Worm (Caenorhabditis elegans) whole organism, L4 larva: ENCODE results near the gene dyf-19.

Source experiments
- F44E2.7 ChIP-seq: fragments of 200-800 bp; sonication (Bioruptor generic); IDR thresholded peaks from 2 replicates; pipeline ENCODE4 v2.1.2; 2022; ENCODE audit warnings: missing genetic modification characterization, missing compliant biosample characterization
- F49E8.2 ChIP-seq: sonication (generic microtip); optimal IDR thresholded peaks from 2 replicates; lab custom pipeline; 2016; ENCODE audit warnings: missing compliant biosample characterization, mild to moderate bottlenecking, missing genetic modification characterization, borderline replicate concordance
- T26A8.4 ChIP-seq: fragments of 200-800 bp; sonication (Bioruptor generic); IDR thresholded peaks from 2 replicates; pipeline ENCODE4 v1.3.6; 2022; ENCODE audit warnings: missing genetic modification characterization, missing compliant biosample characterization
- ceh-28 ChIP-seq: fragments of 150-350 bp; optimal IDR thresholded peaks from 2 replicates; lab custom pipeline; 2014; ENCODE audit warnings: missing biosample characterization, missing genetic modification reagents, missing genetic modification characterization
- daf-16 ChIP-seq, 3 experiments: sonication (generic microtip); optimal IDR thresholded peaks; 2 replicates each; lab custom pipeline; 2016 to 2017; ENCODE audit warnings: missing genetic modification characterization in 3 of 3, missing genetic modification reagents in 3 of 3, mild to moderate bottlenecking in 2 of 3, missing compliant biosample characterization in 2 of 3, missing biosample characterization in 1 of 3, moderate library complexity in 1 of 3
- dpl-1 ChIP-seq: fragments of 150-350 bp; optimal IDR thresholded peaks from 2 replicates; lab custom pipeline; 2014; ENCODE audit warnings: missing biosample characterization, missing genetic modification reagents, missing genetic modification characterization
- duxl-1 ChIP-seq: sonication (generic microtip); optimal IDR thresholded peaks from 2 replicates; lab custom pipeline; 2016; ENCODE audit warnings: mild to moderate bottlenecking, missing genetic modification characterization, moderate library complexity, missing compliant biosample characterization; ENCODE audit not compliant: poor library complexity
- egl-27 ChIP-seq: sonication (generic microtip); optimal IDR thresholded peaks from 3 replicates; lab custom pipeline; 2017; ENCODE audit warnings: missing biosample characterization, missing genetic modification reagents, missing genetic modification characterization
- hif-1 ChIP-seq, 2 experiments: sonication (generic microtip); optimal IDR thresholded peaks; 2 replicates each; lab custom pipeline; 2016 to 2017; ENCODE audit warnings: missing compliant biosample characterization in 2 of 2, missing genetic modification characterization in 2 of 2, missing genetic modification reagents in 2 of 2, missing genotype in 2 of 2, mild to moderate bottlenecking in 1 of 2
- lim-7 ChIP-seq: fragments of 200-800 bp; sonication (Bioruptor generic); IDR thresholded peaks from 2 replicates; pipeline ENCODE4 v1.3.6; 2022; ENCODE audit warnings: missing genetic modification characterization, missing compliant biosample characterization
- lin-13 ChIP-seq: fragments of 150-350 bp; optimal IDR thresholded peaks from 2 replicates; lab custom pipeline; 2014; ENCODE audit warnings: missing biosample characterization, missing genetic modification reagents, missing genetic modification characterization
- lin-39 ChIP-seq: fragments of 150-350 bp; optimal IDR thresholded peaks from 2 replicates; lab custom pipeline; 2014; ENCODE audit warnings: missing biosample characterization, missing genetic modification reagents, missing genetic modification characterization
- mxl-2 ChIP-seq: fragments of 200-800 bp; sonication (Bioruptor generic); conservative IDR thresholded peaks from 2 replicates; pipeline ENCODE4 v1.3.6; 2022; ENCODE audit warnings: missing genetic modification reagents, missing genetic modification characterization, missing compliant biosample characterization
- nhr-41 ChIP-seq: fragments of 200-800 bp; sonication (Bioruptor generic); IDR thresholded peaks from 2 replicates; pipeline ENCODE4 v1.3.6; 2022; ENCODE audit warnings: missing genetic modification reagents, missing genetic modification characterization, missing compliant biosample characterization
- nhr-42 ChIP-seq: fragments of 200-800 bp; sonication (Bioruptor generic); IDR thresholded peaks from 2 replicates; pipeline ENCODE4 v1.3.6; 2022; ENCODE audit warnings: missing genetic modification characterization, missing compliant biosample characterization
- nhr-6 ChIP-seq: fragments of 150-350 bp; optimal IDR thresholded peaks from 2 replicates; lab custom pipeline; 2014; ENCODE audit warnings: missing biosample characterization, missing genetic modification characterization
- snpc-1.2 ChIP-seq: fragments of 200-800 bp; sonication (Bioruptor generic); IDR thresholded peaks from 2 replicates; pipeline ENCODE4 v1.3.6; 2022; ENCODE audit warnings: missing genetic modification reagents, missing genetic modification characterization, missing compliant biosample characterization
- tag-97 ChIP-seq: fragments of 200-800 bp; sonication (Bioruptor generic); IDR thresholded peaks from 2 replicates; pipeline ENCODE4 v1.3.6; 2022; ENCODE audit warnings: missing genetic modification characterization, missing compliant biosample characterization
- zag-1 ChIP-seq: fragments of 150-350 bp; optimal IDR thresholded peaks from 2 replicates; lab custom pipeline; 2014; ENCODE audit warnings: missing biosample characterization, missing genetic modification characterization
- zip-11 ChIP-seq: fragments of 200-800 bp; sonication (Bioruptor generic); IDR thresholded peaks from 2 replicates; pipeline ENCODE4 v1.3.6; 2022; ENCODE audit warnings: missing genetic modification characterization, missing compliant biosample characterization

Gene dyf-19

DNA sequence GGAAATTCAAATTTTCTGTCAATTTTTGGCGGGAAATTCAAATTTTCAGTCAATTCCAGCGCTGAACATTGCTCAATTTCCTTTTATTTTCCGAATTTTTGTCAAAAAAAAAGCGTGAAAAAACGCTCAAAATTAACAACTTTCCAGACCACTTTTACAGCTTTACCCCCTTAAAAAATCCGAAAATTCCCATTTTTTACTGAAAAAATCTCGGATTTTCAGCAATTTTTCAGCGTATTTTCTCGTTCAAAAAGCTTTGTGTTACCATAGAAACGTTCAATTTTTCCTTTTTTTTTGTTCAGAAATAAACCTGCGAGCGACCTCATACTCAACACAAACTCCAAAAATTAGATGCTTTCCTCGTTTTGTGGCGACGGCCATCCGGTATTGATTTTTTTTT is 49.7 kb downstream of the dyf-19 start, which contains the start of gene mrp-7:
Gene mrp-7, plus strand, starts transcription at position 301 of the 400 bp plus-strand sequence.
- no peak for TF ChIP-seq lim-7 (GFP tag; lab: Robert Waterston, UW)
- no peak for TF ChIP-seq daf-16 (GFP tag; optimal IDR thresholded peaks at IDR 0.05; lab: Kevin White, UChicago)
- no peak for TF ChIP-seq daf-16 (tag; optimal IDR thresholded peaks at IDR 0.05; lab: Kevin White, UChicago)
- TF ChIP-seq snpc-1.2, result no peak
- TF ChIP-seq duxl-1 (tag; lab: Kevin White, UChicago), result no peak
- no peak for TF ChIP-seq egl-27 (tag; lab: Kevin White, UChicago)
- no peak for TF ChIP-seq dpl-1 (GFP tag; lab: Kevin White, UChicago)
- TF ChIP-seq T26A8.4, result no peak
- no peak for TF ChIP-seq lin-39 (tag; lab: Kevin White, UChicago)
- no peak for TF ChIP-seq ceh-28 (tag; lab: Kevin White, UChicago)
- no peak for TF ChIP-seq zip-11 (GFP tag; lab: Robert Waterston, UW)
- no peak for TF ChIP-seq lin-13 (GFP tag; lab: Kevin White, UChicago)
- TF ChIP-seq F49E8.2 (tag; lab: Kevin White, UChicago), result no peak
- TF ChIP-seq nhr-6 (tag; lab: Kevin White, UChicago), result no peak
- TF ChIP-seq tag-97 (GFP tag; lab: Robert Waterston, UW), result no peak
- TF ChIP-seq F44E2.7 (GFP tag; lab: Robert Waterston, UW), result no peak
- no peak for TF ChIP-seq nhr-41 (GFP tag; lab: Robert Waterston, UW)
- TF ChIP-seq zag-1 (tag; lab: Kevin White, UChicago), result no peak
- no peak for TF ChIP-seq mxl-2 (GFP tag; lab: Robert Waterston, UW)
- no peak for TF ChIP-seq hif-1 (tag; optimal IDR thresholded peaks at IDR 0.05; lab: Kevin White, UChicago)
- no peak for TF ChIP-seq nhr-42
